Worm (Caenorhabditis elegans): ENCODE measurements around the gene Y45F10B.12.

- TF ChIP-seq ztf-23 (GFP tag; IDR thresholded peaks at IDR 0.05), result no peak
- no peak for TF ChIP-seq klf-2 (GFP tag; conservative IDR thresholded peaks at IDR 0.05)
- no peak for TF ChIP-seq T22C8.4 (GFP tag; IDR thresholded peaks at IDR 0.05)
- no peak for TF ChIP-seq med-1 (GFP tag; optimal IDR thresholded peaks at IDR 0.05; ENCODE audit: insufficient read depth)
- no peak for TF ChIP-seq ztf-29 (GFP tag; IDR thresholded peaks at IDR 0.05)
Observed at ce11 chrIV:13538901-13539300, 48.4 kb upstream of the Y45F10B.12 start.
